Worm (Caenorhabditis elegans): ENCODE data around the gene C34C6.10.

C34C6.10 gene

DNA sequence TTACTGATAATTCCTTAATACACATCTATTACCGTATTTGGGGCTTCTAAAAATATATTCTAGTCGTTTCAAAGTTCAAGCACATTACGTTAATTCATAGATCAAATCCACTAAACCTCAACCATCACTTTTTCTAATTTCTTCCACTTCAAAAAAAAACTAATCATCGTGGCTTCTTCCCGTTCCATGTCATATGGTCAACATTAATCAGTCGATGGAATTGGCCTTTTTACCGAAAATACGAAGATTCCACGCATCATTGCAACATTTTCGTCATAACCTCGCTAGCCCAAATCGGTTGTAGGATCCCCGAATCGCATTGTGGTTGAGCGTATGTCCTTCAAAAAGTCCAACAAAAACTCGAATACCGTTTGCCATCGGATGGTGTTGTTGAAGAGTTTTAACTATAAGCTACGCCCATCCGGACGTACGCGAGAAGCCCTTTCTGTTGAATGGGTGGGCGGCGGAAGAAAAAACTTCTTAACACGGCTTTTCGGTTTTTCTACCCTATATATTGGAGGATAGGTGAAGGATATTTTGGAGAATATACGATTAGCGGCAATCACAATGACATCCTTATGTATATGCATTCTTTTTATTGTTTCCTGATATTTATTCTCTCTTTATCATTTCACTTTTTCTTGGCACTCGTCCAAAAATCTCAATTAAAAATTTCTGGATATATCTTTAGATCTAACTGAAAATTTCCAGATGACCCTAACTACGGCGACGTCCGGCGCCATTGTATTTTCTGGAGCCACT lies 36.8 kb upstream of the C34C6.10 start, which contains the start of gene rol-6:
rol-6 (plus strand) TSS at position 712 of the 762 bp plus-strand sequence.
- no peak for TF ChIP-seq F52B5.7 (tag; optimal IDR thresholded peaks at IDR 0.05)
- TF ChIP-seq madf-3 (GFP tag; IDR thresholded peaks at IDR 0.05), result no peak
- TF ChIP-seq nhr-120 (GFP tag; IDR thresholded peaks at IDR 0.05), result no peak

ce11 chrII:8731736-8732229 lies 36.1 kb upstream of the C34C6.10 start:
- TF ChIP-seq attf-6 (GFP tag; IDR thresholded peaks at IDR 0.05) (no peak), die-1 (tag; optimal IDR thresholded peaks at IDR 0.05) (no peak), nfyb-1 (GFP tag; IDR thresholded peaks at IDR 0.05) (no peak), efl-1 (GFP tag; optimal IDR thresholded peaks at IDR 0.05) (no peak), aptf-2 (GFP tag; conservative IDR thresholded peaks at IDR 0.05) (no peak), nhr-27 (tag; optimal IDR thresholded peaks at IDR 0.05) (no peak), F22D6.2 (tag; optimal IDR thresholded peaks at IDR 0.05) (no peak), pbrm-1 (GFP tag; IDR thresholded peaks at IDR 0.05) (no peak), him-1 (tag; optimal IDR thresholded peaks at IDR 0.05) (no peak), Y53F4B.3 (GFP tag; IDR thresholded peaks at IDR 0.05) (no peak), ztf-22 (GFP tag; optimal IDR thresholded peaks at IDR 0.05) (no peak), Y56A3A.18 (GFP tag; IDR thresholded peaks at IDR 0.05) (no peak)

DNA sequence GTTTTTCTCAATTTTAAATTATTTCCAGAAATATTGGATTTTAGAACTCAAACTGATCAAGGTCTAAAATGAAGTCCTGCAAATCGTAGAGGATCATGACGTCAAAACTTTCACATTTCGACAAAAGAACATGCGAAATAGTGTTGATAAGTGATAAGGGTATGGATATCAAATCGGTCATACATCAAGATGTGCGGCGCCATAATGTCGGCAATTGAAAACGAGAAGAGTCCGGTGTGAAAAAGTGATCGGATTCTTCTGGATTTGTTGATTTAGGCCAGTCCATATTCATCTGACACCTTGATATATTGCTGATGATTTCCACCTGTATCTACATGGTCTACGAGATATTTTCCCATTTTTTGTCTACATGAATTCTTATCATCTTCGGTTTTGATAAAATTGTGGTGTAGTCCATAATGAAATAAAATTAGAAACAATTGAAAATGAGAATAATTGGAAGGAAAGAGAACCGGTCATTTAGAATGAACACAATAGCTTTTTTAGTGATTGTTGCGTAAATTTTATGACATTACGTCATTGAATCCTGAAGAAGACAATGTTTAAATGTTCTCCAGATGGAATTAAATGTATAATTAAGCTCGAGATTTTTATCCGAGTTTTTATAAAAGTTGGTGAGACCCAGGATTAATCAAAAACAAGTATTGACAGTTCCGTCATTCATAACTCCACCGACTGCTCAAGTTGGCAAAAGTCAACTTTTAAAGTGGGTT lies 35.4 kb upstream of the C34C6.10 start:
- TF ChIP-seq mel-28 (tag; optimal IDR thresholded peaks at IDR 0.05; ENCODE audit: borderline replicate concordance) (no peak), nhr-80 (tag; optimal IDR thresholded peaks at IDR 0.05) (no peak), Y95B8A.8 (GFP tag; IDR thresholded peaks at IDR 0.05) (no peak), ztf-22 (GFP tag; optimal IDR thresholded peaks at IDR 0.05) (no peak), lsl-1 (GFP tag; optimal IDR thresholded peaks at IDR 0.05) (no peak), F49E8.2 (tag; optimal IDR thresholded peaks at IDR 0.05; ENCODE audit: insufficient read depth) (no peak), madf-6 (GFP tag; IDR thresholded peaks at IDR 0.05) (no peak), rcor-1 (GFP tag; IDR thresholded peaks at IDR 0.05) (no peak), hsf-1 (GFP tag; IDR thresholded peaks at IDR 0.05) (no peak), Y53G8AR.9 (GFP tag; conservative IDR thresholded peaks at IDR 0.05) (no peak), Y53F4B.3 (GFP tag; IDR thresholded peaks at IDR 0.05) (no peak)

DNA sequence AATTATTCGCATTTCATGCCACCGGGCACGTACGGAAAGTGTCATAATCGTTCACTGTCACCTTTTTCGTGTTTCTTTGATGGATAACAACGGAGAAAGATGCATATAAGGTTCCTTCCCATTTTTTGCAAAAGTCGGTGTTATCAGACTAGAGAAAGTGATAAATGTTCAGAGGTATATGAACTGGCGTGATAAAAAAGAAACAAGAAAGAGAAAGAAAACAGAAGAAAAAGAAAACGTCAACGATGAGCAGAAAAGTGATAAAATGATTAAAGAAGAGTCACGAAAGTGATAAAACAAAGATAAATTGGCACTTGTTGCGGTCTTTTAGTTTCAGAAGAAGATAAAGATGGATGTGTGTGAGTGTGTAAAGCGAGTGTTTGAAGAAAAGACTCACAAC lies 34.6 kb upstream of the C34C6.10 start:
- no peak for TF ChIP-seq aptf-3 (GFP tag; IDR thresholded peaks at IDR 0.05)
- no peak for TF ChIP-seq efl-1 (GFP tag; optimal IDR thresholded peaks at IDR 0.05)
- TF ChIP-seq F10E7.11 (tag; optimal IDR thresholded peaks at IDR 0.05), result no peak
- no peak for TF ChIP-seq sdz-38 (tag; optimal IDR thresholded peaks at IDR 0.05)

DNA sequence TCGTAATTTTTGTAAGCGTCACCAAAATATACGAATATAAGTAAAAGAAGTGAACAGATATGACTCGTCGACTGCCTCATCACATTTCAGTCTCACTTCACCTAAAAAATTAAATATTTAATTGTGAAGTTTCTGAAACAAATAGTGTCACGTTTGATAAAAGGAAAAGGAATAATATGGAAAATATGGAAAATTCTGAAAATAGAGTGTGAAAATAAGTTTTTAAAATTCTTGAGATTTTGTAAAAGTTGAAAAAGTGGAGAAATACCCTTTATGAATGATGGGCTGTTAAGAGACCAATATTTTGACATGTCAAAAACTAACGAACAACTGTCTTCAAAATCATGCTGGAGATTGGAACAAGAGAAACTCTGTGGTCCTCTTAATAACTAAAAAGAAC lies 31.0 kb upstream of the C34C6.10 start, which contains the start of gene T01B7.9:
T01B7.9 (minus strand) TSS at position 101 of the 400 bp plus-strand sequence.
- TF ChIP-seq chd-7 (tag; optimal IDR thresholded peaks at IDR 0.05), result no peak
- no peak for TF ChIP-seq ekl-4 (GFP tag; IDR thresholded peaks at IDR 0.05)
- no peak for TF ChIP-seq sdz-38 (tag; optimal IDR thresholded peaks at IDR 0.05)
- TF ChIP-seq tbx-9 (tag; optimal IDR thresholded peaks at IDR 0.05; ENCODE audit: borderline replicate concordance), result no peak
- TF ChIP-seq ceh-100 (GFP tag; IDR thresholded peaks at IDR 0.05), result no peak
- no peak for TF ChIP-seq let-607 (tag; optimal IDR thresholded peaks at IDR 0.05)
